Fruit fly (Drosophila melanogaster) whole organism, pupa: Measurements from ENCODE around the gene Srg3.
A peak's percentile ranks its signal among the peaks of the same experiment; 100 is the strongest.

Source experiments
- CG12605 ChIP-seq: fragments of 200-800 bp; sonication (Bioruptor generic); IDR thresholded peaks from 2 replicates; pipeline ENCODE4 v1.3.6; 2022; ENCODE audit warnings: missing biosample characterization, missing genetic modification characterization
- CG15710 ChIP-seq: fragments of 200-800 bp; sonication (Bioruptor generic); optimal IDR thresholded peaks from 2 replicates; lab custom pipeline; 2018; ENCODE audit warnings: missing biosample characterization, mild to moderate bottlenecking, missing genetic modification characterization, moderate library complexity
- CG32121 ChIP-seq: fragments of 200-800 bp; sonication (Bioruptor generic); IDR thresholded peaks from 2 replicates; pipeline ENCODE4 v1.3.6; 2022; ENCODE audit warnings: missing biosample characterization, missing genetic modification characterization
- CG4496 ChIP-seq: fragments of 200-800 bp; sonication (Bioruptor generic); IDR thresholded peaks from 3 replicates; pipeline ENCODE4 v1.3.6; 2022; ENCODE audit warnings: missing biosample characterization, missing genetic modification characterization
- CG8159 ChIP-seq: fragments of 200-800 bp; sonication (Bioruptor generic); optimal IDR thresholded peaks from 3 replicates; lab custom pipeline; 2018; ENCODE audit warnings: missing biosample characterization, mild to moderate bottlenecking, missing genetic modification characterization, moderate library complexity
- EcR ChIP-seq: fragments of 200-800 bp; sonication (Bioruptor generic); optimal IDR thresholded peaks from 3 replicates; lab custom pipeline; 2019; ENCODE audit warnings: missing biosample characterization, missing genetic modification characterization, mild to moderate bottlenecking, moderate library complexity, missing genetic modification reagents

- TF ChIP-seq CG4496 (GFP tag; lab: Robert Waterston, UW) (peak; percentile 92), CG8159 (tag; lab: Kevin White, UChicago) (peak; percentile 94), CG12605 (GFP tag; lab: Robert Waterston, UW) (peak; percentile 66), CG32121 (GFP tag; lab: Robert Waterston, UW) (peak; percentile 90), CG15710 (tag; lab: Kevin White, UChicago) (peak; percentile 91), EcR (GFP tag; lab: Kevin White, UChicago) (no peak)
Observed at dm6 chr3L:9462247-9462769, 19.3 kb downstream of the Srg3 start.
